Fruit fly (Drosophila melanogaster) whole organism, adult: ENCODE results near the gene CG17197.

Experiments
- CG11617 ChIP-seq: fragments of 200-800 bp; sonication (Bioruptor generic); optimal IDR thresholded peaks from 2 replicates; lab custom pipeline; 2017; ENCODE audit warnings: mild to moderate bottlenecking, missing biosample characterization, missing genetic modification reagents, missing genetic modification characterization
- CG12768 ChIP-seq: fragments of 200-800 bp; sonication (Bioruptor generic); optimal IDR thresholded peaks from 2 replicates; lab custom pipeline; 2017; ENCODE audit warnings: missing biosample characterization, missing genetic modification characterization, mild to moderate bottlenecking, moderate library complexity, missing genetic modification reagents
- CG14711 ChIP-seq: fragments of 200-800 bp; sonication (Bioruptor generic); optimal IDR thresholded peaks from 2 replicates; lab custom pipeline; 2018; ENCODE audit warnings: missing biosample characterization, mild to moderate bottlenecking, missing genetic modification characterization, moderate library complexity
- CG1620 ChIP-seq: fragments of 200-800 bp; sonication (Bioruptor generic); optimal IDR thresholded peaks from 2 replicates; lab custom pipeline; 2016; ENCODE audit warnings: missing biosample characterization, missing genetic modification characterization
- CG33017 ChIP-seq: fragments of 200-800 bp; sonication (Bioruptor generic); optimal IDR thresholded peaks from 2 replicates; lab custom pipeline; 2018; ENCODE audit warnings: missing biosample characterization, mild to moderate bottlenecking, missing genetic modification characterization, moderate library complexity
- CG5204 ChIP-seq: fragments of 200-800 bp; sonication (Bioruptor generic); optimal IDR thresholded peaks from 2 replicates; lab custom pipeline; 2016; ENCODE audit warnings: missing biosample characterization, missing genetic modification characterization
- CG7045 ChIP-seq: fragments of 200-800 bp; sonication (Bioruptor generic); optimal IDR thresholded peaks from 2 replicates; lab custom pipeline; 2017; ENCODE audit warnings: missing biosample characterization, mild to moderate bottlenecking, missing genetic modification characterization
- CG7101 ChIP-seq: fragments of 200-800 bp; sonication (Bioruptor generic); optimal IDR thresholded peaks from 2 replicates; lab custom pipeline; 2018; ENCODE audit warnings: missing biosample characterization, mild to moderate bottlenecking, missing genetic modification characterization, moderate library complexity
- Clk ChIP-seq: fragments of 200-800 bp; sonication (Bioruptor generic); optimal IDR thresholded peaks from 2 replicates; lab custom pipeline; 2017; ENCODE audit warnings: missing biosample characterization, missing genetic modification characterization
- Crg-1 ChIP-seq: fragments of 200-800 bp; sonication (Bioruptor generic); optimal IDR thresholded peaks from 2 replicates; lab custom pipeline; 2016; ENCODE audit warnings: missing biosample characterization, missing genetic modification characterization
- Hr96 ChIP-seq: fragments of 200-800 bp; sonication (Bioruptor generic); optimal IDR thresholded peaks from 2 replicates; lab custom pipeline; 2016; ENCODE audit warnings: missing biosample characterization, missing genetic modification characterization
- Mnt ChIP-seq: fragments of 200-800 bp; sonication (Bioruptor generic); optimal IDR thresholded peaks from 2 replicates; lab custom pipeline; 2016; ENCODE audit warnings: missing biosample characterization, mild to moderate bottlenecking, missing genetic modification characterization
- bab1 ChIP-seq: fragments of 200-800 bp; sonication (Bioruptor generic); optimal IDR thresholded peaks from 3 replicates; lab custom pipeline; 2019; ENCODE audit warnings: missing biosample characterization, mild to moderate bottlenecking, missing genetic modification characterization, moderate library complexity
- cic ChIP-seq: fragments of 200-800 bp; sonication (Bioruptor generic); optimal IDR thresholded peaks from 2 replicates; lab custom pipeline; 2017; ENCODE audit warnings: missing biosample characterization, mild to moderate bottlenecking, missing genetic modification characterization, moderate library complexity
- cnc ChIP-seq, 2 experiments: fragments of >200 bp; optimal IDR thresholded peaks; 2 replicates each; lab custom pipeline; 2017
- kay ChIP-seq: fragments of 200-800 bp; sonication (Bioruptor generic); peaks from one replicate; lab custom pipeline; 2016; ENCODE audit warnings: missing biosample characterization, missing genetic modification characterization, borderline replicate concordance
- ovo ChIP-seq: fragments of 200-800 bp; sonication (Bioruptor generic); optimal IDR thresholded peaks from 2 replicates; lab custom pipeline; 2016; ENCODE audit warnings: missing biosample characterization, missing genetic modification characterization
- pad ChIP-seq: fragments of 200-800 bp; sonication (Bioruptor generic); optimal IDR thresholded peaks from 3 replicates; lab custom pipeline; 2017; ENCODE audit warnings: missing biosample characterization, missing genetic modification characterization, mild to moderate bottlenecking, moderate library complexity, missing genetic modification reagents
- tj ChIP-seq: fragments of 200-800 bp; sonication (Bioruptor generic); optimal IDR thresholded peaks from 3 replicates; lab custom pipeline; 2017; ENCODE audit warnings: missing biosample characterization, mild to moderate bottlenecking, missing genetic modification characterization, moderate library complexity
- toe ChIP-seq: fragments of 200-800 bp; sonication (Bioruptor generic); optimal IDR thresholded peaks from 2 replicates; lab custom pipeline; 2016; ENCODE audit warnings: missing biosample characterization, missing genetic modification characterization

Gene CG17197

DNA sequence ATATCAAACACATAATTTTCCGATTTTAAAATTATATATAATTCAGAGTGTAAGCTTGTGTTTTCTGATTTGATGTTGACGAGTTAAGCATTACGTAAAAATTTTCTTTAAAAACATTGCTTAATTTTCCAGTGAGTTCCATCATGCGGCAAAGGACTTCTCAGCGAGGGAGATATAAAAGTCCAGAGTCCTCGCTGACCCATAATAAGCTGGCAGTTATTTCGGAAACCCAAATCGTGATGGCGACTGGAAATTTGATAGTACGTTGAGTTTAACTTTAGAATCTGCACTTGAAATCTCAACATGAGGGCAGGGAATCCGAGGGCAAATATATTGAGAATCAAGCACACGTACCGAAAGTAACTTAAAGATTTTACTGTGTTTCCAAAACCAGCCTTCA lies at the start of gene CG17197, which contains the start of gene CG17198:
TSS of gene CG17197 (minus strand) at position 101 of the 400 bp plus-strand sequence.
TSS of gene CG17198 (minus strand) at position 101 of the 400 bp plus-strand sequence.
- no peak for TF ChIP-seq CG11617 (GFP tag; lab: Kevin White, UChicago)
- TF ChIP-seq pad (GFP tag; lab: Kevin White, UChicago): no peak
- TF ChIP-seq Crg-1: no peak
- no peak for TF ChIP-seq CG33017
- no peak for TF ChIP-seq tj (GFP tag; lab: Kevin White, UChicago)
- TF ChIP-seq cic (GFP tag; lab: Kevin White, UChicago): no peak
- TF ChIP-seq toe (GFP tag; lab: Kevin White, UChicago): no peak

DNA sequence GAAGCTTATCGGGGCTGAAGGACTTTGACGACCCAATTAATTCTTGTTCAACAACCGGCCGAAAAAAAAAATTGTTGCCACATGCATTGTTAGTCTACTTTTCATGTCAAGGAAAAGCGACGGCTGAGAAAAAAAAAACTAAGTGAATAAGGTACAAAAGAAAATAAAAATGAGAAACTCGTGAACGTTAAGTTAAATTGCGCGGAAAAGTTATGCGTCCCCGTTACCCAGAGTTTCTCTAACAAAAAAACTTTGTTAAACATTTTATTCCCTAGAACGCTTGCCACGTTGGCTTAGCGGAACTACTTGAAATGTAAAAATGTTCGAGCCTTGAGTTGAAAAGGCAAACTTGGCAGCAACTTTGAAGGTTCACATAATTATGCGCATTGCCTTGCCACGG lies 40.0 kb upstream of the CG17197 start, which contains the start of gene CG14354:
TSS of gene CG14354 (plus strand) at position 301 of the 400 bp plus-strand sequence.
- TF ChIP-seq Hr96 (GFP tag; lab: Kevin White, UChicago) (no peak), CG7045 (no peak), CG1620 (no peak), tj (GFP tag; lab: Kevin White, UChicago) (no peak), bab1 (GFP tag; lab: Kevin White, UChicago) (no peak)

DNA sequence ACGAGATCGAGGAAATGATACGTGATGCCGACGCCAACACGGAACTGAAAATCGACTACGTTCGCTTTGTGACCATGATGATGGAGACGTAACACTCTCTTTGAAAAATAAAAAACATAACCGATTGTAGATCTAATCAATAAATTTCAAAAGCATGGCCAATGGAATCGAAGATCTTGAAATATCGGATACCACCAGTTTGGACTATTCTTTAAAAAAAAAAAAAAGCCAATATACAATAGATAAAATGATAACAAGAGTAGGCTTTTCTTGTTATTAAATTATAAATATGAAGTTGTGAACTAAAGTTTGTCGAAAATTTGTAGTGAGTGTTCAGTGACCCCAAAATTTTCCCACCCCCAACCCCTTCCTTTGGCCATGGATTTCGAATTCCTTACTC lies 36.4 kb upstream of the CG17197 start, which contains the start of the genes Acam and CG17770:
TSS of gene Acam (plus strand) at position 301 of the 400 bp plus-strand sequence.
TSS of gene CG17770 (plus strand) at position 301 of the 400 bp plus-strand sequence.
- TF ChIP-seq Mnt (GFP tag; lab: Kevin White, UChicago): no peak
- no peak for TF ChIP-seq pad (GFP tag; lab: Kevin White, UChicago)
- TF ChIP-seq ovo (GFP tag; lab: Kevin White, UChicago): no peak
- TF ChIP-seq CG1620: no peak
- no peak for TF ChIP-seq CG14711
- no peak for TF ChIP-seq CG7045
- TF ChIP-seq CG11617 (GFP tag; lab: Kevin White, UChicago): no peak
- TF ChIP-seq CG5204: no peak
- no peak for TF ChIP-seq cnc (optimal IDR thresholded peaks at IDR 0.05; lab: Kevin White, UChicago)

DNA sequence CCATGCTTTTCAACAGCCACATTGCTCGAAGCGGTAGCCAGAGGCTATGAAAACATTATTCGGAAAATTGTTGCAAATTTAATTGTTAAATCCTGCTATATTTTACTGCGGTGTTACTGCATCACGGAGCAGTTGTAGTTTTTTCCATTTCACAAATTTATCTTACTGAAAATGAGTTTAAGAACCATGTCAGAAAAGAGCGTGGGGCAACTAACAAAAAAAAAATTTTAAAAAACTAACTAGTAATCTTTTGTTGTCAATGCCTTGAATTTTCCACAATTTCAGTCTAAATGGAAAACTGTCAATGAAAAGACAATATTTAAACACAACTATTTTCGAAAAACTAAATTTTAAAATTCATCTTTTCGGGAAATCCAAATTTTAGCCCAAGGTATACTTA lies 35.6 kb upstream of the CG17197 start, which contains the start of gene CG5024:
TSS of gene CG5024 (plus strand) at position 301 of the 400 bp plus-strand sequence.
- TF ChIP-seq ovo (GFP tag; lab: Kevin White, UChicago) (no peak), bab1 (GFP tag; lab: Kevin White, UChicago) (no peak), cic (GFP tag; lab: Kevin White, UChicago) (no peak), CG12768 (GFP tag; lab: Kevin White, UChicago) (no peak), cnc (optimal IDR thresholded peaks at IDR 0.05; lab: Kevin White, UChicago) (no peak)

DNA sequence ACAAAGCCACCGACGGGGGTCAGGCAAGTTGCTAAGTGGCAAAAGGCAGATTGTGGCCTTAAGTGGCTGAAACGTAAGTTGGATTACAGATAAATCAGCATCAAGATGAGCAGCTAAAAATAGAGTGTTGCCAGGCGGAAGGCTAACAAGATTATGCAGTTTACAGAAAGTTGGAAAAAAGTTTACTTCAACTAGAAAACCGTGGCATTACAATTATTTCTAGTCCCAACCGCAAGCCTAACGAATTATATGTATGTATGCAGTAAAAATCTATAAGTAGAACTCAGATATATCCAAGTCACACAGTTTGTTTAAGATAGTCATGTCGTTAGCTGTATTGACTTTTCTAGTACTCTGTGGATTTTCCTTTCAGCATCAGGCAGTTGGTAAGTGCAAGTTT lies 31.0 kb upstream of the CG17197 start, which contains the start of gene BG642167:
TSS of gene BG642167 (plus strand) at position 301 of the 400 bp plus-strand sequence.
- TF ChIP-seq CG1620 (no peak), CG14711 (no peak), cnc (optimal IDR thresholded peaks at IDR 0.05; lab: Kevin White, UChicago) (no peak), bab1 (GFP tag; lab: Kevin White, UChicago) (no peak), CG11617 (GFP tag; lab: Kevin White, UChicago) (no peak), Hr96 (GFP tag; lab: Kevin White, UChicago) (no peak), CG7101 (no peak), CG5204 (no peak), cic (GFP tag; lab: Kevin White, UChicago) (no peak), pad (GFP tag; lab: Kevin White, UChicago) (no peak), ovo (GFP tag; lab: Kevin White, UChicago) (no peak), Mnt (GFP tag; lab: Kevin White, UChicago) (no peak), CG33017 (no peak), CG12768 (GFP tag; lab: Kevin White, UChicago) (no peak)

DNA sequence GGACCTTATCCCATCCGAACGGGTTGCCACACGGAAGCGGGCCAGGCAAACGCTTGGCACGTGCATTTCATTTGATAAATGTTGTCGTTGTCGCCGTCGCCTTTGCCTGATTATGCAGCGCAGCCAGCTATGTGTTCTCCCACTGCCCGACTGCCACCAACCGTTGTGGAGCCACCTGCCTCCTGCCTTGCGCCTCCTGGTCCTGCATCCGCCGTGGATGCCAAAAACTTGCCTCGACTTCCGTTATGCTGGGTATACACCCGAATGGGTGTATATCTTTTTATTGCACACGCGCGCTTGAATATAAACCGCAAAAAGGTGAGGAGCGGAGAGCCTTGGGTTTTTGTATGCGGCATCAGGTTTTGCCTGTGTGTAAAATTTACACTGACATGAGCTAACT lies 16.6 kb upstream of the CG17197 start:
- TF ChIP-seq Crg-1: no peak
- no peak for TF ChIP-seq CG5204
- TF ChIP-seq kay (GFP tag; lab: Kevin White, UChicago): no peak
- TF ChIP-seq CG12768 (GFP tag; lab: Kevin White, UChicago): no peak
- TF ChIP-seq pad (GFP tag; lab: Kevin White, UChicago): no peak
- TF ChIP-seq ovo (GFP tag; lab: Kevin White, UChicago): no peak
- TF ChIP-seq CG1620: no peak
- no peak for TF ChIP-seq bab1 (GFP tag; lab: Kevin White, UChicago)
- no peak for TF ChIP-seq CG33017
- TF ChIP-seq CG11617 (GFP tag; lab: Kevin White, UChicago): no peak
- no peak for TF ChIP-seq Mnt (GFP tag; lab: Kevin White, UChicago)
- no peak for TF ChIP-seq CG7045
- no peak for TF ChIP-seq Hr96 (GFP tag; lab: Kevin White, UChicago)
- TF ChIP-seq tj (GFP tag; lab: Kevin White, UChicago): no peak
- no peak for TF ChIP-seq cnc (optimal IDR thresholded peaks at IDR 0.05; lab: Kevin White, UChicago)
- no peak for TF ChIP-seq cic (GFP tag; lab: Kevin White, UChicago)
- TF ChIP-seq CG7101: no peak
- no peak for TF ChIP-seq CG14711
- TF ChIP-seq Clk (GFP tag; lab: Kevin White, UChicago): no peak
- TF ChIP-seq toe (GFP tag; lab: Kevin White, UChicago): no peak

DNA sequence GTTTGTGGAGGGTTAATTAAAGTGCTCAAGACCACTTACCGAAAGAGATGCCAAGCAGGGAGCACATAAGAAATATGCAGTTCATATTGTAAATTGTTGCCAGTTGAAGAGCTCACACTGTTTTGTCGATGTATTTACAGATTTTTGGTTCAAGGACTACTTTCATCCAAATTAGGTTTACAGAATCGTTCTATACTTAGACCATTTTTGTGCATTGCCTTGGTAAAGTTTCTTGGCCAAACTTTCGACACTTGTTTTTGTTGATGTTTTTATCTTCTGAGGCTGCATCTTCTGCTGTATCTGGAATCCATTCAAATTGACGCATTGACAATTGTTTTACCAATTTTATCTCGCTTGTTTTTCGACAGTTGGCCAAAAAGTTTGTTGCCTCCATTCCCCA lies 15.2 kb upstream of the CG17197 start, which contains the start of gene CG31093:
TSS of gene CG31093 (minus strand) at position 101 of the 400 bp plus-strand sequence.
- TF ChIP-seq Crg-1 (no peak), toe (GFP tag; lab: Kevin White, UChicago) (no peak), cic (GFP tag; lab: Kevin White, UChicago) (no peak), ovo (GFP tag; lab: Kevin White, UChicago) (no peak), Mnt (GFP tag; lab: Kevin White, UChicago) (no peak)
